Fruit fly (Drosophila melanogaster) whole organism, larva: Measurements from ENCODE around the gene Acer.

Experiments used
- noc ChIP-seq: fragments of 200-800 bp; sonication (Bioruptor generic); optimal IDR thresholded peaks from 3 replicates; lab custom pipeline; 2019; ENCODE audit warnings: missing biosample characterization, mild to moderate bottlenecking, missing genetic modification characterization, moderate library complexity

Gene Acer

DNA sequence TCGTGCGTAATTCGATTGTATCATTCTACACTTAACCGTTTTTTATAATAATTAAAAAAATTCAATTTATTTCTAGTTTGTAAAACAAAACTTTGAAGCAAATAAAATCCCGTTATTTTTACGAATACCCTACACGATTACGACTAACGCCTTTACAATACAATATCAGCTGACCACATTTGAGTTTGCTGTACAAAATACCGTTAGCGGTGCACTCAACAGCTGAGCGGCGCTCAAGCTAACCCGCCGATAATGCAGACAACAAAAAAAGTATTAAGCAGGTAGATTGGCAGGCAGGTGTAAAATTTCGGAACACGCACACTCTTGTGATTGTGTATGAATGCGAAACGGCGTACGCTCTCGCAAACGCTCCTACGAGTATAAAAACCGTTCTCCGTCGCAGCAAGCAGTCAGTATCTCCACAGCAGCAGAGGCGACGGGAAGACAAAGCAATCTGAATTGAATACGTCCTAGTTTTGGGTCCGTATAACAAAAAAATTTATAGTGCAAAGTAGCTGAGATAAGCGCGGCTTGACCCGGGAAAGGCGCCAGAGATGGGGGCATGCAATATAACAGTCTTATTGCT, at the start of gene Acer:
Gene Acer (plus strand): TSS at position 210 of the 586 bp plus-strand sequence.
- peak; percentile 15 for TF ChIP-seq noc

DNA sequence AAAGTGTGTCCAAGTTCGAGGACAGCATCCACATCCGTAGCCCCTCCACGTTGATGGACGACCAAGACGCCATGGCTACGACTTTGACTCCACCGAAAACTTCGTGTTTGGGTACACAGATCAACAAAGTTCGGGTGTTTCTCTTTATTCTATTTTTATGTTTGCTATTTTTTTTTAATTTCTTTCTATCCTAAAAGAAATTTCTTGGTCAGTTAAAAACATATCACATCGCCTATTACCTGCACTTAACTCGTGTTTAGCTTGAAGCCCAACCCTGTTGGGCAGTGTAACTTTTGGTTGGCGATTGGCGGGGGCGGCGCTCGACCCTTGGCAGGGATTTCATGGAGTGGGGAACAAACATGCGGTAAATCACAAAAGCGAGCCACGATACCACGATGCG, 48.3 kb upstream of the Acer start:
- TF ChIP-seq noc: no peak

DNA sequence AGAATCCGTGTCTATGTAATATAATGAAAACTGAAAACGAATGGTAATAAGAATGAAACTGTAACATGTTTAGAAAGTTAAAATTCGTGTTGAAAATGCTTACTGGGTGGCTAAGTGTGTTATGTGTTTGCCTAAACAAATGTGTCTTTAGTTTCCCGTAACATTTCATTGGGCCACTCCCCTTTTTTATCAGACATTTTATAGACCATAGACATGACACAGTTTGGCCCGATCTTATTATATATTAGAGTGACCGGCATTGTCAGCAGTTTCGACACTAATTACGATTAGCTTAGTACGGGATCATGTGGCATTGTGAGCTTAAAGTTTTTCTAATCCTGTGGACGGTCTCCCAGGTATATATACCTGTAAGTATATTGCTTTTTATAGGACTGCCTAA, 44.7 kb upstream of the Acer start, which contains the start of gene CheA29a:
Gene CheA29a (plus strand): TSS at position 301 of the 400 bp plus-strand sequence.
- no peak for TF ChIP-seq noc

DNA sequence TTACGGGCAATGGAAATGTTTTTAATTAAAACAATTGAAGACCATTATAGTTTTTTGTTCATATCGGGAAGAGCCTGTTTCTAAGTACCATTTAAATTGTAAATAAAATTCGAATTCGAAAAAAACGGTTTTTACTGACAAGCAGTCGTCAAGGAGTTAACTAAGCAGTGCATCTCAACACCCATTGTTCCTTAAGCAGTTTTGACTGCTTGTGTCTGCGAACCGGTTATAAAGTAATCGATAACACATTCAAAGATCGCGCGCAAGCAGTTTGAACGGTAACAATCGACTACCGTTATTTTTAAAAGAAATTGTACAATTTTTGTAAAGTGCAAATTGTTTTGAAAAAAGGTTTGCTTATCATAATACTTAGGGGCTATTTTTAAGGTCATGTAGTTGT, 43.8 kb upstream of the Acer start:
- no peak for TF ChIP-seq noc

DNA sequence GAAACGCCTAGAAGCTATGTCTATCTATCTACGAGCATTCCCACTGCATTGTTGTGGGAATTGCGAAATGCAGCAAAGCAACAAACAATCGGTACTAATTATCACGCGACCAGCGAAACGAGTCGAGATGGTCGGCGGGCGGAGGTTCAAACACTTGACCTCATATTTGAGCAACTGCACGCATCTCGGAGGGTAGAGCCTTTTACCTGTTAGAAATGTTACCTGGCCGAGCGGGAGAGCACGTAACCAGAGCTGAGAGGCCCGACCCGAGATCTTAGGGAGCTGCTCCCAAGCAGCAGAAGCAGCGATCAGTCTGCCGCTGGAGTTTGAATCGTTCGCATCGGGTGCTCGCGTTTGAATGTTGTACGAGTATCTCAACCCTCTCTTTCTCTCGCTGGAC, 43.4 kb upstream of the Acer start:
- TF ChIP-seq noc: no peak

DNA sequence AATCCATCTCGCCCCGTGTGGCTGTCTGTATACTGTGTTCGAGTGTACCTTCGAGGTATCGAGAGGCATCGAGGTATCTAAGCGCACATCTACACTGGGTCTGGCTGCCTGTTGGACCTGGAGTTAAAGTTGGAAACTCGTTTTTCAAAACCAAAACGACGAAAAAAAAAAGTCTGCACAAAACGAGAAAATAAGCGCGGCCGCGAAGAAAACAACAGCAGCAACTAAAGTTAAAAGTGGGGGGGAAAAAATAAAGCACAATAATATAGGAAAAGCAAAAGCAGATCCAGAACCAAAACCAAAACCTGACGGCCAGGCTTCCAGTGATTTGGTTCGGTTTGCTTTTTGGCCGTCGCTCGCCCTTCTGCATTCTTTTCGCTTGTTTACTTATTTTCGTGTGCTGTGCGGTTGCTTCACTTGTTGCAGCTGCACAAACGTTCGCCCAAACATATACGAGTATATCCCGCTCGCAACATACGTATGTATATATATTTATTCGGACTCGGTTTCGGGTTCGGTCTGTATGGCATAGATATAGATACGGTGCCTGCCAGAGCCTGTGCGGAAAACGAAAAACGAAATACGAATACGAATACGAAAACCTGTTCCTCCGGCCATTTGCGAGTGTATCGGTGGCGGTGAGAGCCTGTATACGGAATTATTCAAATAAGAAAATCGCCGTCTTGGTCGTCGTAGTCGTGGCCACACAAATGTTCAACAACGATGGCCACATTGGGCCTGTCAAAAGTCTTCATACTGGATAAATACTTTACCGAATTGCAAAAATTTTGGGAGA, 42.6 kb upstream of the Acer start:
- no peak for TF ChIP-seq noc

DNA sequence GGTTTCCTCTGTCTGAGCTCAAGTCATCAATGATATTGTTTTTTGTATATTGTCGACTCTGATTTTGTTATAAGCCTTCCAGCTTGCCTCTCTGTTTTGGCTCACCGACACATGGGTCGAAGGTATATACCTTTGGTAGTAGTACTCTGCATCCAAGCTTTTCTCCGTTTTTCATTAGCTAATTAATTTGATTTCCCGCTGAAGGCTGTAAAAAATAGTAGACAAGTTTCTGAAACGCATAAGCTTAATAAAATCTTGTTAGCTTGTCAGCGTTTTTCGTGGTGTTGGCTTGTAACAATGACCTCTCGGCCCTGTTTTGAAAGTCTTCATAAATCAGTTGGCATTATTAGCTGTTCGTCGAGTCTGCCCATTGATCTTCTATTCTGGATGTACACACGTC, 40.9 kb upstream of the Acer start:
- TF ChIP-seq noc: peak; percentile 3

DNA sequence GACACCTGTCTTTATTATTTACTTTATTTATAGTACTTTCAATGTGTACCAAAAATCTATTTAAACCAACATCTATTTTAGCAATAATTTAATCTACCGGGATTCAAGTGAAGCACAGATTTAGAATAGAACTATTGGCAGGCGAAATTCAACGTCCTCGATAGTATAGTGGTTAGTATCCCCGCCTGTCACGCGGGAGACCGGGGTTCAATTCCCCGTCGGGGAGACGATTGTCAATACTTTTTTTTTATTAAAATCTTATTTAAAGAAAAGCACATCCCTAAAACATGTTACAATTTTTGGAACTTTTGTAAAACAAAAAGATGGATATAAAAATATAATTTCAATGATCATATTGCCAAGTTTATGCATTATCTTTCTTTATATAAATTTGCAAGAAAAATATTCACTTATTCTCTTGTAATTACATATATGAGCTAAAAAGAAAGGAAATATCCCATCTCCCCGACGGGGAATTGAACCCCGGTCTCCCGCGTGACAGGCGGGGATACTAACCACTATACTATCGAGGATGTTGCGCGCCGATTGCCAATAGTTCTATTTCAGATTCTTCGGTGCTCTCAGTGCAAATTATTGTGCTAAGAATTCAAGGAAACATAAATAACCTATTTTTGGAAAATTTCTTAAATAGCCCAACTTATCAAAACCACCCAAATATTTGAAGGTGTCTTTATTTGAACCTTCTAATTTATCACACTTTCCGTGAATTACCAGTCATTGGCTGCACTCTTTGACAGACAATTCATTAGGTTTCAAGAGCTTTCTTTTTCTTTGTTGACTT, 39.9 kb upstream of the Acer start, which contains the start of gene CG43796:
Gene CG43796 (plus strand): TSS at position 752 of the 802 bp plus-strand sequence.
- TF ChIP-seq noc: no peak

DNA sequence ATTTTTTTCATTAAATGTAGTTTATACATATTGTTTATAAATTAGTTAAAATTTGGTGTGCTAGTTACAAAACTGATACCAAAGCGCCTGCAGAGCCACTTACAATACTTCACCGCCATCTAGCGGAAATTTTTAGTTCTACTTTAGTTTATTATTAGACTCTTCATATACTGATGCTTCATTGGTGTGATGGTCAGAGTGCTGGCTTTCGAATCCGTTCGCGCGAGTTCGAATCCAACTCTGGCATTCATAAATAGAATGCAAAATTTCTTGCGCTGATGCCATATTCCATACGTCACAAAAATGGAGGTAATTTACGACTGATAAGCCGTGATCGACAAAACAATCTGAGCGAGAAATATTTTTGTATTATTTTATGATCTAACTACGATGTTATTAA, 36.2 kb upstream of the Acer start:
- TF ChIP-seq noc: no peak

DNA sequence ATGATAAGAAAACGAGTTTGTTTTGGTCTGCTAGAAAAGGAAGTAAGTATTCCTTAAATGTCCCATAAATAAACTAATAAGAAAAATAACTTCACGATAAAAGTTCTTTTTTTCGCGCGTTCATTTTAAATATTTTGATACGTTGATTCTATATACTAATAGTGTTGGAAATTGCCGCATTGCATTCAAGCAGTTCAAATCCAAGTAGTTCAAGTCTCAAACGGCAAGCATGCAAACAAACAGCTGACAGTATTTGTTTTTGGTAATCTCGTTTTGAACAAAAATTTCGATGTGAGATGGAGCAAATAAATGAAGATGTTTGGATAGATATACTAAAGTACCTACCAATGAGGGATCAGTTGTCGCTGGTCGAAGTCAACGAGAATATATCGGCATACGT, 33.0 kb upstream of the Acer start, which contains the start of gene CG13088:
Gene CG13088 (plus strand): TSS at position 247 of the 400 bp plus-strand sequence.
- no peak for TF ChIP-seq noc

DNA sequence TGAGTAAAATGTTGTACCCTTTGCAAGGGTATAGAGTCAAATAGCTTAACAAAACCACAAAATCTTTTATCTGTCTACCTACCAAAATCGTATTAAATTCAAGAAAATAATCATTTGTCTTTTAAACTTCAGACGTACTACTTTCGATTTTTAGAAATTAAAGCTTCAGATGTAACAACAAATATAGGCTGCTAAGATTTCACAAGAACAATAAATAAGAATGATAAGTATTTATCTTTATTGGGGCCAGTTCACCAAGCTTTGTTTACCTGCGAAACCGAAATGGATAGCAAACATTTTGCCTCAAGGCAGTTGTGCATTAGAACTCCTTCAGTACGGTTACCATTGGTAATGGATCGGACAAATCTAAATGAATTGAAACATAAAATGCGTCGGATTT, 31.3 kb upstream of the Acer start, which contains the start of gene CG43400:
Gene CG43400 (plus strand): TSS at position 301 of the 400 bp plus-strand sequence.
- no peak for TF ChIP-seq noc

DNA sequence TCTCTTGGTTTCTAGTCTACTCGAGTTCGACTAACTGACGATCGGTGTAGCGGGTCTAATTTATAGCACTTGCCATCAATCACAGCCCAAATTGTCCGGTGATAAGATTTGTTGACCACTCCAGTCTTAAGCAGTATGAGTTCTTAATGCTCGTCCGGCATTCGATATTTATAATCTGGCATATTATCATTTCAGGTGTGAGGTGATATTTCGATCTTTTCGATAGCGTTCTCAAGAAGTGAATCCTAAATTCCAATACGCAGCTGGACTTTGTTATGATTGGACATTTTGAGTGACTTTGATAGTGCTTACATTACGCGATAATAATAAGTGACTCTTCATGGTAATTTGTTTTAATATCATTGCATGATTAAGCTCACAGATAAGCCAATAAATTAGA, 25.5 kb upstream of the Acer start, which contains the start of gene Bace:
Gene Bace (minus strand): TSS at position 39 of the 400 bp plus-strand sequence.
- TF ChIP-seq noc: no peak

DNA sequence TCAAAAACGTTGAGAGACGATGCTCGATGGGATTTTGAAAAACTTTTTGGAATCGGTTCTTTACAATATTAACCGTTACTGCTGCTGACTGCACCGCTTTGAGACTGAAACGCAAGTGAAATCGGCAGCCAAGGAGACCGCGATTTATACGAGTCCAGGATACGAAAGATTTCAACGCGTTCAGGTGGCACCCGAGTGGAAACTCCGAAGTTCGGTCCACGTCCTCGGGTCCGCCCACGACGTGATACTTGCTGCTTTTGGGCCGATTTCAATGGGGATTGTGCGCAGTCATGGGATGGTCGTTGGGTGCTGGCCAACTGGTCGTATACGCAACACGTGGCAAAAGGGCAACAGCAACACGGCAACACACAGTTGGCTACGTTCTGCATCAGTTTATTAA, 15.0 kb upstream of the Acer start, which contains the start of gene Dh31:
Gene Dh31 (minus strand): TSS at position 117 of the 400 bp plus-strand sequence.
- TF ChIP-seq noc: no peak

DNA sequence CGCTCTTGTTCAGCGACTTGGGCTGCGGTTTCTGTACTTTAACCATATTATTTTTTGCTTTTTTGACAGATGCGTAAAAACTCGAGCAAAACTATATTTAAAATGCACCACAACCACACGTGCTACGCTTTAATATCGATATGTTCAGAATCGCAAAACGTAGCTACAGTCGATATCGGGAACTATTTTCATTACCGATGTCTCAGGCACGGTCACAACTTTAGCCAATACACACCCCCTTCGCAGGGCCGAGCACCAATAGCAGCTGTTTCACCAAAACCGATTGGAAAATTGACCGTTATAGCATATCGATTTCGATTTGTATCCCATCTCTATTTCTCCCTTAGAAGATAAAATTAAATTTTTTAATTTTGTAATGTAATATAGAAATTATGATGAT, 10.0 kb upstream of the Acer start, which contains the start of gene CG13096:
Gene CG13096 (minus strand): TSS at position 144 of the 400 bp plus-strand sequence.
- no peak for TF ChIP-seq noc

DNA sequence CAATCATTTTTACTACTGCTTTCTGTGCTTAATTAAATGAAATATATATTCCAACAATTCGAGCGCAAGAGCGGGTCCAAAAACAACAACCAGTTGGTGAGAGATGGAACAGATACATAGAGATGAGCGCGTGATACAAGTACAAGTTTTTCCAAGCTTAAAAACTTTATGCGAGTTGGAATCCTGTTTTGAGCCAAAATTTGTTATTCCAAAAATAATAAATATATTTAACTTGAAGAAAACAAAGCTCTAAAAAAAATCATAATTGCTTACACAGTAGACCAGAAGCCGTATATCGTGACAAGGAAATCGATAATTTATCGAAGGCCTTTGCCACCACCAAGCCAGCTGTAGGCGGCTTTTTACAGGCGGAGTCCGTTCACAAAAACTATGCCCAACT, 7.0 kb upstream of the Acer start, which contains the start of the genes CG13097 and PIG-U:
Gene CG13097 (minus strand): TSS at position 121 of the 400 bp plus-strand sequence.
Gene PIG-U (plus strand): TSS at position 349 of the 400 bp plus-strand sequence.
- TF ChIP-seq noc: no peak

DNA sequence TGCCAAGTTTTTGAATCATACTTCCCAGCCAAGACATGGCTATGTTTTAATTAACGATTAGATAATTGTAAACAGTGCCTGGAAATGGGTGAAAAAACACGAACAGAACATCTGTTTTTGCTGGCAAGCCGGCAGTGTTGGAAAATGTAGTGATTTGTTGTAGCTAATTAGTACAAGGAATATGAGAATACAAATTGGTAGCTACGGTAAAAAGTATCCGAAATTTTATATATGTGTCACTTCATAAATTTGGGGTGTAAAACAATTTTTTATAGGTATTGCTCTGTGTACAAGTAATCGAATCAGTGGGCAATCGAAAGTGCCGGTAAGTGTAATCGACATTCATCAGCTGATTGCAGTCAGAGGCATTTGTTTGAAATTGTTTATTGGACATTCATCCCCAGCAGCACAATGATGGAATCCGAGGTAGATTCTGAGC, 4.5 kb upstream of the Acer start, which contains the start of the genes mRpL51 and Uba4:
Gene mRpL51 (minus strand): TSS at position 125 of the 439 bp plus-strand sequence.
Gene Uba4 (plus strand): TSS at position 156 of the 439 bp plus-strand sequence.
- TF ChIP-seq noc: peak; percentile 62
